Worm (Caenorhabditis elegans): ENCODE results near the gene Y57G11C.33.

The Y57G11C.33 gene

ce11 chrIV:14622109-14622508 is 34.8 kb upstream of the Y57G11C.33 start:
- no peak for TF ChIP-seq unc-62 (GFP tag; optimal IDR thresholded peaks at IDR 0.05)

- TF ChIP-seq unc-62 (GFP tag; optimal IDR thresholded peaks at IDR 0.05) = no peak
These were observed 25.2 kb upstream of the Y57G11C.33 start for ce11 chrIV:14631726-14632125.

ce11 chrIV:14632799-14633198 is 24.1 kb upstream of the Y57G11C.33 start, which contains the start of gene irld-4:
Gene irld-4 (plus strand): TSS chrIV:14633099.
- TF ChIP-seq unc-62 (GFP tag; optimal IDR thresholded peaks at IDR 0.05) = no peak

- no peak for TF ChIP-seq unc-62 (GFP tag; optimal IDR thresholded peaks at IDR 0.05)
These were observed 22.1 kb upstream of the Y57G11C.33 start, which contains the start of gene ule-2 for ce11 chrIV:14634826-14635225. Gene ule-2 (plus strand): TSS chrIV:14635126.

- TF ChIP-seq unc-62 (GFP tag; optimal IDR thresholded peaks at IDR 0.05) = no peak
These were observed 19.5 kb upstream of the Y57G11C.33 start, which contains the start of gene srlf-27 for ce11 chrIV:14637413-14637812. Gene srlf-27 (plus strand): TSS chrIV:14637713.

ce11 chrIV:14653066-14653465 is 3.8 kb upstream of the Y57G11C.33 start, which contains the start of gene talp-3:
Gene talp-3 (minus strand): TSS chrIV:14653380.
- no peak for TF ChIP-seq unc-62 (GFP tag; optimal IDR thresholded peaks at IDR 0.05)

- no peak for TF ChIP-seq unc-62 (GFP tag; optimal IDR thresholded peaks at IDR 0.05)
These were observed 1.3 kb downstream of the Y57G11C.33 start, which contains the start of gene anoh-2 for ce11 chrIV:14658054-14658631. Gene anoh-2 (plus strand): TSS chrIV:14658308.

- no peak for TF ChIP-seq unc-62 (GFP tag; optimal IDR thresholded peaks at IDR 0.05)
These were observed 2.0 kb downstream of the Y57G11C.33 start for ce11 chrIV:14658927-14659326.

ce11 chrIV:14661370-14661769 is 4.5 kb downstream of the Y57G11C.33 start:
- TF ChIP-seq unc-62 (GFP tag; optimal IDR thresholded peaks at IDR 0.05) = no peak

- no peak for TF ChIP-seq unc-62 (GFP tag; optimal IDR thresholded peaks at IDR 0.05)
These were observed 18.9 kb downstream of the Y57G11C.33 start for ce11 chrIV:14675789-14676188.

- TF ChIP-seq unc-62 (GFP tag; optimal IDR thresholded peaks at IDR 0.05) = no peak
These were observed 20.3 kb downstream of the Y57G11C.33 start, which contains the start of gene Y57G11C.31 for ce11 chrIV:14677095-14677633. Gene Y57G11C.31 (plus strand): TSS chrIV:14677370.

ce11 chrIV:14679060-14679459 is 22.2 kb downstream of the Y57G11C.33 start:
- no peak for TF ChIP-seq unc-62 (GFP tag; optimal IDR thresholded peaks at IDR 0.05)

- TF ChIP-seq unc-62 (GFP tag; optimal IDR thresholded peaks at IDR 0.05) = no peak
These were observed 30.8 kb downstream of the Y57G11C.33 start for ce11 chrIV:14687716-14688115.

- TF ChIP-seq unc-62 (GFP tag; optimal IDR thresholded peaks at IDR 0.05) = no peak
These were observed 43.0 kb downstream of the Y57G11C.33 start, which contains the start of gene haf-8 for ce11 chrIV:14699840-14700239. Gene haf-8 (minus strand): TSS chrIV:14699940.

ce11 chrIV:14704155-14704554 is 47.3 kb downstream of the Y57G11C.33 start, which contains the start of gene Y57G11C.40:
Gene Y57G11C.40 (minus strand): TSS chrIV:14704255.
- TF ChIP-seq unc-62 (GFP tag; optimal IDR thresholded peaks at IDR 0.05) = no peak

ce11 chrIV:14704952-14705351 is 48.1 kb downstream of the Y57G11C.33 start:
- no peak for TF ChIP-seq unc-62 (GFP tag; optimal IDR thresholded peaks at IDR 0.05)

ce11 chrIV:14706302-14706701 is 49.4 kb downstream of the Y57G11C.33 start, which contains the start of gene Y57G11C.41:
Gene Y57G11C.41 (minus strand): TSS chrIV:14706402.
- no peak for TF ChIP-seq unc-62 (GFP tag; optimal IDR thresholded peaks at IDR 0.05)

Measured in whole organism, dauer.